Worm (Caenorhabditis elegans): ENCODE measurements around the gene mat-2.

mat-2 gene

DNA sequence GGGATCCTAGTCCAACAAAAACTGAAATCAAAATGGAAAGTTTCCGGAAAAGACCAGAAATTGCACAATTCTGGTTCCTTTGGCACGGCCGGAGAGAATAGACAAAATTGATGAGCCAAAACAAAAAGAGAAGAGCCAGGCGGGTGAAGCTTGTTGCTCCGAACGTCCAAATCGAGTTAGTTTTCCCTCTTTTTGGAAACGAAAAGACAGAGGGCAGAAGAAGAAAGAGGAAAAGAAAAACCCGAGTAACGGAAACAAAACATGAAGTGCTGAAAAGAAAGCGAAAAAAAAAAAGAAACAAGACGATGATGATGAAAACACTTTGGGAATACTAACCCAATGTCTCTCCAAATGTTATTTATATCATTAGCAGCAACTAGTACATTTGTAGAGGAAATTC is 20.9 kb upstream of the mat-2 start:
- TF ChIP-seq nhr-23 (tag; optimal IDR thresholded peaks at IDR 0.05) (no peak), elt-1 (tag; optimal IDR thresholded peaks at IDR 0.05) (no peak), nhr-21 (tag; optimal IDR thresholded peaks at IDR 0.05) (no peak), zag-1 (tag; optimal IDR thresholded peaks at IDR 0.05) (no peak), nhr-25 (tag; optimal IDR thresholded peaks at IDR 0.05) (no peak), nhr-77 (tag; optimal IDR thresholded peaks at IDR 0.05) (no peak), ztf-1 (GFP tag; conservative IDR thresholded peaks at IDR 0.05) (no peak), sma-3 (GFP tag; optimal IDR thresholded peaks at IDR 0.05) (no peak), F13H6.1 (tag; optimal IDR thresholded peaks at IDR 0.05) (no peak)

DNA sequence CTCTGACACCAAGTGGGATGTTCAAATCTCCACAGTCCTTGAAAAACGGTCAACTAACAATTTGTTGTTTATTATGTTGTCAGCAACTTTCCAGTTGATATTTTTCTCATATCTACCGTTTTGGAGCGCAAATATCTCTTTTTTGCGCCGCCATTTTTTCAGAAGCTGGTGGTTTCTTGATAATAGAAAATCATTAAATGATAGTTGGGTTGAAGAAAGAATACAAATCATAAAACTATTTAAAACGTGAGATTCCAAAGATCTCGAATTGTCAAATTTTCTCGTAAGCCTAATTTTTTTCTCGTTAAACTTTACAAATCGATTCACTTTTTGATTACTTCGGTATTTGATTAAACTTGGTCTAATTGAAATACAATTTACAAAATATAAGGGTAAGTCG is 20.1 kb upstream of the mat-2 start, which contains the start of gene rpl-42:
rpl-42 (plus strand) TSS at position 301 of the 400 bp plus-strand sequence.
- no peak for TF ChIP-seq ama-1 (optimal IDR thresholded peaks at IDR 0.05)
- no peak for TF ChIP-seq sma-9 (GFP tag; optimal IDR thresholded peaks at IDR 0.05)
- TF ChIP-seq sma-9 (tag; optimal IDR thresholded peaks at IDR 0.05) = no peak
- TF ChIP-seq nhr-23 (tag; optimal IDR thresholded peaks at IDR 0.05) = no peak
- TF ChIP-seq lin-11 (tag; optimal IDR thresholded peaks at IDR 0.05) = no peak
- no peak for TF ChIP-seq elt-1 (tag; optimal IDR thresholded peaks at IDR 0.05)
- no peak for TF ChIP-seq skn-1 (tag; optimal IDR thresholded peaks at IDR 0.05)
- TF ChIP-seq ceh-82 (tag; optimal IDR thresholded peaks at IDR 0.05) = no peak

DNA sequence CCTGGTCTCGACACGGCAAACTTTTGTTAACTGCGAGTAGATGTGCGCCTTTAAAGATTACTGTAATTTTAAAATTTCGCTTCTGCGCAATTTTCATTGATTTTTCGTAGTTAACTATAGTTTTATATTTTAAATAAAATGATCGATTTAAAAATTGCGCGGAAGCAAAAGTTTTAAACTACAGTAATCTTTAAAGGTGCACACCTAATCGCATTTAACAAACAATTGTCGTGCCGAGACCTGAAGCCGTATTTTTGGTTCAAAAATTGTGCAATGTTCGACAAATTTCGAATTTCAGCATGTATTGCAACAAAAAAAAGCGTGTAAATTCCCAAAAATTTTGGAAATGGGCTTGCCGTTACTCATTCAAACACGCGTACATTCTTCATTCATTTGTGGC is 18.1 kb upstream of the mat-2 start:
- TF ChIP-seq unc-39 (tag; optimal IDR thresholded peaks at IDR 0.05) = no peak
- no peak for TF ChIP-seq nhr-10 (tag; optimal IDR thresholded peaks at IDR 0.05)
- no peak for TF ChIP-seq nhr-77 (tag; optimal IDR thresholded peaks at IDR 0.05)
- TF ChIP-seq F13H6.1 (tag; optimal IDR thresholded peaks at IDR 0.05) = no peak
- no peak for TF ChIP-seq ztf-1 (GFP tag; conservative IDR thresholded peaks at IDR 0.05)
- no peak for TF ChIP-seq ama-1 (optimal IDR thresholded peaks at IDR 0.05)
- TF ChIP-seq nhr-6 (tag; optimal IDR thresholded peaks at IDR 0.05) = no peak
- no peak for TF ChIP-seq nhr-129 (tag; optimal IDR thresholded peaks at IDR 0.05)
- TF ChIP-seq lin-11 (tag; optimal IDR thresholded peaks at IDR 0.05) = no peak
- TF ChIP-seq nhr-25 (tag; optimal IDR thresholded peaks at IDR 0.05) = no peak
- TF ChIP-seq skn-1 (tag; optimal IDR thresholded peaks at IDR 0.05) = no peak
- TF ChIP-seq nhr-237 (tag; optimal IDR thresholded peaks at IDR 0.05) = no peak
- TF ChIP-seq egl-27 (tag; optimal IDR thresholded peaks at IDR 0.05) = no peak
- no peak for TF ChIP-seq nhr-12 (tag; optimal IDR thresholded peaks at IDR 0.05)
- TF ChIP-seq R02D3.7 (tag; optimal IDR thresholded peaks at IDR 0.05) = no peak
- TF ChIP-seq mab-5 (tag; optimal IDR thresholded peaks at IDR 0.05) = no peak

DNA sequence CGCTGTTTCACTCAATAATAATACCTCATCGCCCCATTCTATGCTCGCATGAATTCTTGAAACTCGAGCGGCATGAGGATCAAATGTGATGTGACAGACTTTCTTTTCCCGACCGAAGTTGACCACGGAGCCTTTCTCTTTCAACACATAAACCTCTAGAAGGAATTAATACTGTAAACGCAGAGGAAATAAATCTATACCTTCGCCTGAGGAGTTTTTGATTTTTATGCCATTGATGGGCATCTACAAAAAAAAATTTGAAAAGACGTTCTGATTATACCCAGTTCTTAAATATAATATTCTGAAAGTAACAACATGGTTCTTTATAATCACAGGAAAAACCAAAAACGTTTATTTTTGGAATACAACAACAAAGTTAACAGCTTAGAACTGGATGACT is 16.3 kb upstream of the mat-2 start, which contains the start of gene nbs-1:
nbs-1 (minus strand) TSS at position 246 of the 400 bp plus-strand sequence.
- TF ChIP-seq mab-5 (tag; optimal IDR thresholded peaks at IDR 0.05) (no peak), ztf-1 (GFP tag; conservative IDR thresholded peaks at IDR 0.05) (no peak)

DNA sequence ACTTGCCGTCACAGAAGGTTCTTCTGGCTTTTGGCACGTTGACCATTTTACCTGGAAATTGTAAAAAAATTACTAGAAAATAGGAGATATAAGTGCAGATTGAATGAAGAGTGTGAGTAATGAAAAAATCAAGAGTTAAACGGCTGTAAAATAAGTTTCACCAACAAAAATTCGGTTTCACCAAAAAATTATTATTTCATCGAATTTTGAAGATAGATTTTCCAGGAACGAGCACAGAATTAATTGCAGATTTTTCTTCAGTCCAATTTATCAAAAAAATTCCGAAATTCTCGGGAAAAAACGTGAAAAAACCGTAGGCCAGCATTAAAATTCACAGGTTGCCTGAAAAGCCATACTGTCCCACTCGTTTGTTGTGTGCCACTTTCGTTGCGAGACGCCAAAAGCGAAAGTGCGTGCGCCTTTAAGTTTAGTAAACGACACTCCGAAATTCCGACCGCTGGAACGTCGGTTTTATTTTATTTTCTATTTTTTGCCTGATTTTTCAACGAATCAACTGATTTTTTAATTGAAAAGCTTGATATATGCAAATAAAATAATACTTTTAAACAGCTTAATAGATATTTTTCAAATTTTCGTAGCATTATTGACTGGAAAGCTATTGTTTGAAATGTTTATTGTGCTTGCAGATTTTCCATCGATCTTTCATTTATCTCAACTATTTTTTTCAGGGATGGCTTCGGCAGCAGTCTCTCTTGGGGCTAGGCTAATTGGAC is 15.2 kb upstream of the mat-2 start, which contains the start of the genes rpl-36.A and nuo-1:
rpl-36.A (minus strand) TSS at position 51 of the 734 bp plus-strand sequence.
nuo-1 (plus strand) TSS at position 684 of the 734 bp plus-strand sequence.
- TF ChIP-seq nhr-25 (tag; optimal IDR thresholded peaks at IDR 0.05) (peak; percentile 86), ZK546.5 (tag; optimal IDR thresholded peaks at IDR 0.05) (peak; percentile 33), elt-1 (tag; optimal IDR thresholded peaks at IDR 0.05) (no peak), skn-1 (tag; optimal IDR thresholded peaks at IDR 0.05) (no peak), F13H6.1 (tag; optimal IDR thresholded peaks at IDR 0.05) (peak; percentile 64), ztf-4 (tag; optimal IDR thresholded peaks at IDR 0.05) (peak; percentile 54), snpc-4 (tag; optimal IDR thresholded peaks at IDR 0.05) (peak; percentile 76), mab-5 (tag; optimal IDR thresholded peaks at IDR 0.05) (peak; percentile 30), C34F6.9 (tag; optimal IDR thresholded peaks at IDR 0.05) (peak; percentile 94), sma-3 (GFP tag; optimal IDR thresholded peaks at IDR 0.05) (peak; percentile 80), nhr-77 (tag; optimal IDR thresholded peaks at IDR 0.05) (no peak), nhr-11 (tag; optimal IDR thresholded peaks at IDR 0.05) (no peak), lsy-2 (tag; optimal IDR thresholded peaks at IDR 0.05) (peak; percentile 92 to 99), nhr-129 (tag; optimal IDR thresholded peaks at IDR 0.05) (peak; percentile 90), nhr-6 (tag; optimal IDR thresholded peaks at IDR 0.05) (no peak), sem-4 (tag; optimal IDR thresholded peaks at IDR 0.05) (peak; percentile 12), alr-1 (tag; optimal IDR thresholded peaks at IDR 0.05) (no peak), nhr-23 (tag; optimal IDR thresholded peaks at IDR 0.05) (no peak), ztf-11 (tag; optimal IDR thresholded peaks at IDR 0.05) (no peak), crh-2 (tag; optimal IDR thresholded peaks at IDR 0.05) (peak; percentile 89), gmeb-1 (tag; optimal IDR thresholded peaks at IDR 0.05) (peak; percentile 83), nhr-21 (tag; optimal IDR thresholded peaks at IDR 0.05) (peak; percentile 83), zag-1 (tag; optimal IDR thresholded peaks at IDR 0.05) (peak; percentile 66), ama-1 (optimal IDR thresholded peaks at IDR 0.05) (peak; percentile 43), blmp-1 (tag; optimal IDR thresholded peaks at IDR 0.05; ENCODE audit: insufficient read depth) (peak; percentile 94), ceh-16 (tag; optimal IDR thresholded peaks at IDR 0.05) (no peak), lin-11 (tag; optimal IDR thresholded peaks at IDR 0.05) (peak; percentile 88), sma-9 (GFP tag; optimal IDR thresholded peaks at IDR 0.05) (peak; percentile 67), sma-9 (tag; optimal IDR thresholded peaks at IDR 0.05) (no peak), mdl-1 (tag; optimal IDR thresholded peaks at IDR 0.05) (peak in 1 of 2 experiments; percentile 13), lin-13 (GFP tag; optimal IDR thresholded peaks at IDR 0.05) (peak; percentile 83), unc-55 (GFP tag; optimal IDR thresholded peaks at IDR 0.05) (peak; percentile 97), fos-1 (tag; optimal IDR thresholded peaks at IDR 0.05) (peak; percentile 73)
